Worm (Caenorhabditis elegans): ENCODE results near the gene Y59A8B.25.
A peak's percentile ranks its signal among the peaks of the same experiment; 100 is the strongest.

ce11 chrV:18079163-18079562, 24.0 kb upstream of the Y59A8B.25 start:
- TF ChIP-seq ztf-23 (GFP tag; IDR thresholded peaks at IDR 0.05) (no peak), flt-1 (GFP tag; IDR thresholded peaks at IDR 0.05) (no peak), ztf-29 (GFP tag; IDR thresholded peaks at IDR 0.05) (no peak), med-1 (GFP tag; optimal IDR thresholded peaks at IDR 0.05; ENCODE audit: insufficient read depth) (no peak), cog-1 (tag; optimal IDR thresholded peaks at IDR 0.05) (peak; percentile 47), ref-1 (GFP tag; conservative IDR thresholded peaks at IDR 0.05) (no peak), tab-1 (GFP tag; IDR thresholded peaks at IDR 0.05) (no peak), klf-2 (GFP tag; conservative IDR thresholded peaks at IDR 0.05) (no peak), T22C8.4 (GFP tag; IDR thresholded peaks at IDR 0.05) (peak; percentile 92)
